Worm (Caenorhabditis elegans) whole organism, L2 larva: ENCODE measurements around the gene F14D7.9.

ENCODE experiments used
- C34F6.9 ChIP-seq: fragments of 150-350 bp; optimal IDR thresholded peaks from 2 replicates; lab custom pipeline; 2014; ENCODE audit warnings: missing biosample characterization, missing genetic modification characterization
- F13H6.1 ChIP-seq: sonication (generic microtip); optimal IDR thresholded peaks from 2 replicates; lab custom pipeline; 2016; ENCODE audit warnings: missing genetic modification characterization, missing compliant biosample characterization
- R02D3.7 ChIP-seq: fragments of 150-350 bp; optimal IDR thresholded peaks from 2 replicates; lab custom pipeline; 2014; ENCODE audit warnings: missing biosample characterization, missing genetic modification characterization
- Y55F3AM.14 ChIP-seq: fragments of 200-800 bp; sonication (Bioruptor generic); optimal IDR thresholded peaks from 2 replicates; lab custom pipeline; 2018; ENCODE audit warnings: mild to moderate bottlenecking, missing genetic modification characterization, missing compliant biosample characterization
- alr-1 ChIP-seq: fragments of 150-350 bp; optimal IDR thresholded peaks from 2 replicates; lab custom pipeline; 2014; ENCODE audit warnings: missing biosample characterization, missing genetic modification characterization
- aly-2 ChIP-seq: fragments of 150-350 bp; optimal IDR thresholded peaks from 2 replicates; lab custom pipeline; 2014; ENCODE audit warnings: missing biosample characterization, missing genetic modification characterization
- ceh-82 ChIP-seq: fragments of 150-350 bp; optimal IDR thresholded peaks from 2 replicates; lab custom pipeline; 2014; ENCODE audit warnings: missing biosample characterization, missing genetic modification characterization
- crh-2 ChIP-seq: sonication (generic microtip); optimal IDR thresholded peaks from 2 replicates; lab custom pipeline; 2017; ENCODE audit warnings: missing biosample characterization, missing genetic modification characterization
- egl-27 ChIP-seq: sonication (generic microtip); optimal IDR thresholded peaks from 3 replicates; lab custom pipeline; 2017; ENCODE audit warnings: missing biosample characterization, missing genetic modification reagents, missing genetic modification characterization
- elt-3 ChIP-seq: sonication (generic microtip); optimal IDR thresholded peaks from 2 replicates; lab custom pipeline; 2017; ENCODE audit warnings: missing biosample characterization, missing genetic modification characterization
- fos-1 ChIP-seq: fragments of 150-350 bp; optimal IDR thresholded peaks from 2 replicates; lab custom pipeline; 2014; ENCODE audit warnings: missing biosample characterization, missing genetic modification characterization
- gmeb-1 ChIP-seq: fragments of 150-350 bp; optimal IDR thresholded peaks from 2 replicates; lab custom pipeline; 2014; ENCODE audit warnings: missing biosample characterization, missing genetic modification characterization
- mab-5 ChIP-seq: fragments of 150-350 bp; optimal IDR thresholded peaks from 2 replicates; lab custom pipeline; 2014; ENCODE audit warnings: missing biosample characterization, missing genetic modification characterization
- nhr-10 ChIP-seq: sonication (generic microtip); optimal IDR thresholded peaks from 2 replicates; lab custom pipeline; 2017; ENCODE audit warnings: missing biosample characterization, missing genetic modification characterization
- nhr-11 ChIP-seq: fragments of 150-350 bp; optimal IDR thresholded peaks from 2 replicates; lab custom pipeline; 2014; ENCODE audit warnings: missing biosample characterization, missing genetic modification characterization
- nhr-129 ChIP-seq: fragments of 150-350 bp; optimal IDR thresholded peaks from 2 replicates; lab custom pipeline; 2014; ENCODE audit warnings: missing biosample characterization, missing genetic modification characterization
- nhr-21 ChIP-seq: fragments of 150-350 bp; optimal IDR thresholded peaks from 2 replicates; lab custom pipeline; 2014; ENCODE audit warnings: missing biosample characterization, missing genetic modification characterization
- nhr-237 ChIP-seq: fragments of 150-350 bp; optimal IDR thresholded peaks from 2 replicates; lab custom pipeline; 2014; ENCODE audit warnings: missing biosample characterization, missing genetic modification characterization
- nhr-25 ChIP-seq: fragments of 150-350 bp; sonication (generic microtip); optimal IDR thresholded peaks from 3 replicates; lab custom pipeline; 2014; ENCODE audit warnings: missing biosample characterization, missing genetic modification characterization
- nhr-6 ChIP-seq: fragments of 150-350 bp; optimal IDR thresholded peaks from 2 replicates; lab custom pipeline; 2014; ENCODE audit warnings: missing biosample characterization, missing genetic modification characterization
- peb-1 ChIP-seq: fragments of 150-350 bp; optimal IDR thresholded peaks from 2 replicates; lab custom pipeline; 2014; ENCODE audit warnings: missing biosample characterization, missing genetic modification characterization
- sem-4 ChIP-seq: fragments of 150-350 bp; optimal IDR thresholded peaks from 2 replicates; lab custom pipeline; 2014; ENCODE audit warnings: missing biosample characterization, missing genetic modification reagents, missing genetic modification characterization
- sma-3 ChIP-seq: sonication (generic microtip); optimal IDR thresholded peaks from 2 replicates; lab custom pipeline; 2016; ENCODE audit warnings: missing genetic modification reagents, missing genetic modification characterization, missing compliant biosample characterization
- sma-9 ChIP-seq, 2 experiments: fragments of 150-350 bp in 1 of 2; sonication (generic microtip) in 1 of 2; optimal IDR thresholded peaks; 2 replicates each; lab custom pipeline; 2014 to 2016; ENCODE audit warnings: missing genetic modification characterization in 2 of 2, mild to moderate bottlenecking in 1 of 2, missing biosample characterization in 1 of 2, missing compliant biosample characterization in 1 of 2, missing genetic modification reagents in 1 of 2, moderate library complexity in 1 of 2
- unc-55 ChIP-seq: fragments of 150-350 bp; sonication (generic microtip); optimal IDR thresholded peaks from 3 replicates; lab custom pipeline; 2014; ENCODE audit warnings: missing biosample characterization, missing genetic modification reagents, missing genetic modification characterization
- unc-62 ChIP-seq: fragments of 150-350 bp; optimal IDR thresholded peaks from 2 replicates; lab custom pipeline; 2014; ENCODE audit warnings: missing biosample characterization, missing genetic modification reagents, missing genetic modification characterization
- ztf-1 ChIP-seq: fragments of 200-800 bp; sonication (Bioruptor generic); conservative IDR thresholded peaks from 2 replicates; pipeline ENCODE4 v1.3.6; 2022; ENCODE audit warnings: missing genetic modification characterization, missing compliant biosample characterization
- ztf-11 ChIP-seq: sonication (generic microtip); optimal IDR thresholded peaks from 2 replicates; lab custom pipeline; 2017; ENCODE audit warnings: missing biosample characterization, missing genetic modification characterization

F14D7.9 gene

ce11 chrV:14322743-14323142 lies 28.2 kb downstream of the F14D7.9 start, which contains the start of gene F47B8.3 (continued):
- TF ChIP-seq F13H6.1 (tag; lab: Kevin White, UChicago) (peak; percentile 15), sma-3 (GFP tag; lab: Kevin White, UChicago) (no peak), nhr-11 (tag; lab: Kevin White, UChicago) (no peak), nhr-25 (tag; lab: Kevin White, UChicago) (peak; percentile 1), fos-1 (tag; lab: Kevin White, UChicago) (peak; percentile 1), nhr-129 (tag; lab: Kevin White, UChicago) (peak; percentile 65), R02D3.7 (no peak), unc-55 (GFP tag; lab: Kevin White, UChicago) (peak; percentile 62), sma-9 (GFP tag; optimal IDR thresholded peaks at IDR 0.05; lab: Kevin White, UChicago) (peak; percentile 27), sma-9 (tag; optimal IDR thresholded peaks at IDR 0.05; lab: Kevin White, UChicago) (no peak), mab-5 (tag; lab: Kevin White, UChicago) (no peak), ztf-1 (GFP tag; lab: Robert Waterston, UW) (no peak), gmeb-1 (peak; percentile 23), nhr-6 (tag; lab: Kevin White, UChicago) (no peak), alr-1 (tag; lab: Kevin White, UChicago) (no peak), peb-1 (tag; lab: Kevin White, UChicago) (no peak), egl-27 (tag; lab: Kevin White, UChicago) (no peak), unc-62 (GFP tag; lab: Kevin White, UChicago) (no peak)

DNA sequence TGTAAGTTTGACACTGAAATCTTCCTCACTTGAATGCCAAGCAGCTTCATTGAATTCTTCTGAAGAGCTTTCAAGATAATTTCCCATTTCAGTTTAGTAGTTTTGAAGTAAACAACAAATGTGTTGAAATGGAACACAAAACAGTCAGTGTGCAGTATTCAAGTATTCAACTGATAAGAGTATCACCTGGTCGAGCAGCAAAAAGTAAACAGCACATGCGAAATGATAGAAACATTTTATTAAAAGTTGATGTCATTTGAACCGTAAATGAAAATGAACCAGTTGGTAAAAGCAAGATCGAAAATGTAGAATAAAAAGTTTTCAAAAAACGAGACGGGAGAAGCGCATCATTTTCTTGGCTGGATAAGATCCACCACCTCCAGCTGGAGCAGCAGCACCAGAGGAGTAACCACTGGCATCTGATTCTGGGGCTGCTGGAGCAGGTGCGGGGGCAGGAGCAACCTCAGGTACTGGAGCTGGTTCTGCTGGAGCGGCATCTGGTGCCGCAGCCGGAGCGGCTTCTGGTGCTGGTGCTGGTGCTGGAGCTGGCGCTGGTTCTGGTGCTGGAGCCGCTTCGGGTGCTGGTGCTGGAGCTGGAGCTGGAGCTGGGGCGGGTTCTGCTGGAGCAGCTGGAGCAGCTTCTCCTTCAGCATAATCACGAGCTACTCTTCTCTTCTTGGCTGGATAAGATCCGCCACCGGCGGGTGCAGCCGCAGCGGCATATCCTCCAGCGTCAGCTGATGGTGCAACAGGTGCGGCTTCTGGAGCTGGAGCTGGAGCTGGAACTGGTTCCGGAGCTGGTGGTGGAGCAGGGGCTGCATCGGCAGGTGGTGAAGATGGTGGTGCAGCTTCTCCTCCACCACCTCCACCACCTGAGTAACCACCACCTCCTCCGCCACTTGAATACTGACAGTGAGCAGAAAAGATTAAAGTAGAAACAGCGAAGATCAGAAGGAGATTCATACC lies 30.3 kb downstream of the F14D7.9 start, which contains the start of the genes F47B8.4 and F47B8.18:
Gene F47B8.4, minus strand, starts transcription at position 172 of the 966 bp plus-strand sequence.
Gene F47B8.18, minus strand, starts transcription at position 963 of the 966 bp plus-strand sequence.
- TF ChIP-seq fos-1 (tag; lab: Kevin White, UChicago) (peak; percentile 26), F13H6.1 (tag; lab: Kevin White, UChicago) (no peak), nhr-129 (tag; lab: Kevin White, UChicago) (no peak), ceh-82 (tag; lab: Kevin White, UChicago) (no peak)

- TF ChIP-seq nhr-21 (tag; lab: Kevin White, UChicago) (no peak), C34F6.9 (tag; lab: Kevin White, UChicago) (no peak), alr-1 (tag; lab: Kevin White, UChicago) (no peak), elt-3 (tag; lab: Kevin White, UChicago) (no peak), Y55F3AM.14 (GFP tag; lab: Kevin White, UChicago) (no peak)
Observed at ce11 chrV:14327776-14328175, 33.3 kb downstream of the F14D7.9 start, which contains the start of gene F47B8.5. Gene F47B8.5 (minus strand): TSS chrV:14327876.

- no peak for TF ChIP-seq sem-4 (tag; lab: Kevin White, UChicago)
- no peak for TF ChIP-seq ceh-82 (tag; lab: Kevin White, UChicago)
- TF ChIP-seq ztf-1 (GFP tag; lab: Robert Waterston, UW), result no peak
- TF ChIP-seq gmeb-1, result no peak
- no peak for TF ChIP-seq mab-5 (tag; lab: Kevin White, UChicago)
- no peak for TF ChIP-seq nhr-6 (tag; lab: Kevin White, UChicago)
- no peak for TF ChIP-seq nhr-237 (tag; lab: Kevin White, UChicago)
- TF ChIP-seq ztf-11 (tag; lab: Kevin White, UChicago), result no peak
- no peak for TF ChIP-seq nhr-10 (tag; lab: Kevin White, UChicago)
- no peak for TF ChIP-seq F13H6.1 (tag; lab: Kevin White, UChicago)
- no peak for TF ChIP-seq aly-2 (tag; lab: Kevin White, UChicago)
- no peak for TF ChIP-seq crh-2 (tag; lab: Kevin White, UChicago)
Observed at ce11 chrV:14328806-14329205, 34.3 kb downstream of the F14D7.9 start, which contains the start of gene pepm-1. Gene pepm-1 (plus strand): TSS chrV:14329106.

DNA sequence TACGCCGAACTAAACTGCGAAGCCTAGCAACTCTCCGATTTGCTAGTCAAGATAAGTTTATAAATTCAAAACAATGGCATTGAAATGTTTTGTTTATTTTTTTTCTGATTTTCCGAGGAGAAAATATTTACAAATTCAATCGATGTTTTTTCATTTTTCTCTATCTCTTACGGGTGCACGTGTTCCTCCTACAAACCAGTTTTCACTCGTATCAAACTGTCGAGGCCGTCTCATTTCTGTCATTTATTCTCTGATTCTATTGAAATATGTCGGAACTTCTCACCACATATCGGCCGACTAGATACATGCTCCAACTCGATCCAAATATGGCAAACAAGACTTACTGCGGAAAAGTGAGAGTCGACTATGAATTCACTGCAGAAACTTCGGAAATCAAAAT lies 37.0 kb downstream of the F14D7.9 start, which contains the start of gene F47B8.8:
Gene F47B8.8, plus strand, starts transcription at position 257 of the 400 bp plus-strand sequence.
- TF ChIP-seq nhr-25 (tag; lab: Kevin White, UChicago) (peak; percentile 30), Y55F3AM.14 (GFP tag; lab: Kevin White, UChicago) (no peak), nhr-10 (tag; lab: Kevin White, UChicago) (no peak)
